Worm (Caenorhabditis elegans) whole organism, young adult: Measurements from ENCODE around the gene scl-5.

Experiments used
- F49E8.2 ChIP-seq: sonication (generic microtip); optimal IDR thresholded peaks from 3 replicates; lab custom pipeline; 2017; ENCODE audit warnings: missing genetic modification characterization, mild to moderate bottlenecking, missing compliant biosample characterization, antibody characterized with exemption, moderate library complexity; ENCODE audit not compliant: insufficient read depth
- Y79H2A.3 ChIP-seq: fragments of 200-800 bp; sonication (Bioruptor generic); conservative IDR thresholded peaks from 2 replicates; pipeline ENCODE4 v1.3.6; 2022; ENCODE audit warnings: missing genetic modification reagents, missing genetic modification characterization, missing compliant biosample characterization
- aptf-3 ChIP-seq: fragments of 200-800 bp; sonication (Bioruptor generic); IDR thresholded peaks from 2 replicates; pipeline ENCODE4 v1.3.6; 2022; ENCODE audit warnings: missing genetic modification characterization, missing compliant biosample characterization
- dpl-1 ChIP-seq: fragments of 150-350 bp; optimal IDR thresholded peaks from 2 replicates; lab custom pipeline; 2014; ENCODE audit warnings: missing biosample characterization, missing genetic modification reagents, missing genetic modification characterization
- him-1 ChIP-seq: sonication (generic microtip); optimal IDR thresholded peaks from 2 replicates; lab custom pipeline; 2016; ENCODE audit warnings: missing genotype, missing genetic modification reagents, missing genetic modification characterization, missing compliant biosample characterization
- lin-26 ChIP-seq: fragments of 200-800 bp; sonication (Bioruptor generic); IDR thresholded peaks from 2 replicates; pipeline ENCODE4 v1.3.6; 2022; ENCODE audit warnings: missing genetic modification reagents, missing genetic modification characterization, missing compliant biosample characterization
- nhr-27 ChIP-seq: fragments of 200-800 bp; sonication (Bioruptor generic); optimal IDR thresholded peaks from 2 replicates; lab custom pipeline; 2018; ENCODE audit warnings: mild to moderate bottlenecking, missing genetic modification characterization, moderate library complexity, missing compliant biosample characterization
- pha-4 ChIP-seq: fragments of 150-350 bp; sonication (generic microtip); optimal IDR thresholded peaks from 2 replicates; lab custom pipeline; 2014; ENCODE audit warnings: missing biosample characterization, missing genetic modification reagents, missing genetic modification characterization
- repo-1 ChIP-seq: sonication (generic microtip); optimal IDR thresholded peaks from 2 replicates; lab custom pipeline; 2017; ENCODE audit warnings: mild to moderate bottlenecking, missing genetic modification characterization, missing compliant biosample characterization
- snpc-1.3 ChIP-seq: sonication (generic microtip); optimal IDR thresholded peaks from 2 replicates; lab custom pipeline; 2017; ENCODE audit warnings: missing genetic modification characterization, mild to moderate bottlenecking, missing compliant biosample characterization, antibody characterized with exemption, moderate library complexity, missing genotype, missing genetic modification reagents; ENCODE audit not compliant: insufficient read depth
- unc-130 ChIP-seq: sonication (generic microtip); optimal IDR thresholded peaks from 2 replicates; lab custom pipeline; 2016; ENCODE audit warnings: missing genetic modification reagents, missing genetic modification characterization, missing compliant biosample characterization

ce11 chrIV:13056026-13056425, 7.8 kb upstream of the scl-5 start, which contains the start of gene scl-1:
- TF ChIP-seq lin-26 (no peak), dpl-1 (GFP tag; lab: Kevin White, UChicago) (no peak), repo-1 (tag; lab: Kevin White, UChicago) (no peak), unc-130 (no peak), F49E8.2 (tag; lab: Kevin White, UChicago) (no peak), him-1 (tag; lab: Kevin White, UChicago) (no peak), aptf-3 (GFP tag; lab: Robert Waterston, UW) (no peak), nhr-27 (tag; lab: Kevin White, UChicago) (no peak), pha-4 (tag; lab: Kevin White, UChicago) (no peak), snpc-1.3 (tag; lab: Kevin White, UChicago) (no peak), Y79H2A.3 (GFP tag; lab: Robert Waterston, UW) (no peak)
